Fruit fly (Drosophila melanogaster) whole organism, embryonic: ENCODE data around the gene CG14695.

ENCODE experiments used
- ATbp ChIP-seq: fragments of 200-800 bp; sonication (Bioruptor generic); optimal IDR thresholded peaks from 2 replicates; lab custom pipeline; 2017; ENCODE audit warnings: missing biosample characterization, mild to moderate bottlenecking, missing genetic modification characterization, missing genetic modification reagents
- Bteb2 ChIP-seq: fragments of 200-800 bp; sonication (Bioruptor generic); optimal IDR thresholded peaks from 2 replicates; lab custom pipeline; 2016; ENCODE audit warnings: missing biosample characterization, missing genetic modification characterization
- CG10147 ChIP-seq: fragments of 200-800 bp; sonication (Bioruptor generic); optimal IDR thresholded peaks from 2 replicates; lab custom pipeline; 2019; ENCODE audit warnings: missing biosample characterization, mild to moderate bottlenecking, missing genetic modification characterization, moderate library complexity
- CG11398 ChIP-seq: fragments of 200-800 bp; sonication (Bioruptor generic); optimal IDR thresholded peaks from 2 replicates; lab custom pipeline; 2016; ENCODE audit warnings: missing biosample characterization, missing genetic modification characterization
- CG11560 ChIP-seq: fragments of 200-800 bp; sonication (Bioruptor generic); IDR thresholded peaks from 3 replicates; pipeline ENCODE4 v1.3.6; 2022; ENCODE audit warnings: missing biosample characterization, missing genetic modification characterization
- CG12744 ChIP-seq: fragments of 200-800 bp; sonication (Bioruptor generic); optimal IDR thresholded peaks from 2 replicates; lab custom pipeline; 2016; ENCODE audit warnings: missing biosample characterization, missing genetic modification characterization
- CG12769 ChIP-seq: fragments of 200-800 bp; sonication (Bioruptor generic); optimal IDR thresholded peaks from 2 replicates; lab custom pipeline; 2019; ENCODE audit warnings: missing biosample characterization, mild to moderate bottlenecking, missing genetic modification characterization, moderate library complexity
- CG13123 ChIP-seq: fragments of 200-800 bp; sonication (Bioruptor generic); optimal IDR thresholded peaks from 2 replicates; lab custom pipeline; 2016; ENCODE audit warnings: missing biosample characterization, missing genetic modification characterization
- CG13424 ChIP-seq: fragments of 200-800 bp; sonication (Bioruptor generic); optimal IDR thresholded peaks from 2 replicates; lab custom pipeline; 2019; ENCODE audit warnings: missing biosample characterization, mild to moderate bottlenecking, missing genetic modification characterization, moderate library complexity
- CG13775 ChIP-seq: fragments of 200-800 bp; sonication (Bioruptor generic); optimal IDR thresholded peaks from 3 replicates; lab custom pipeline; 2017; ENCODE audit warnings: missing biosample characterization, mild to moderate bottlenecking, missing genetic modification characterization
- CG13894 ChIP-seq: fragments of 200-800 bp; sonication (Bioruptor generic); optimal IDR thresholded peaks from 3 replicates; lab custom pipeline; 2018; ENCODE audit warnings: missing biosample characterization, mild to moderate bottlenecking, missing genetic modification characterization, moderate library complexity
- CG1603 ChIP-seq: fragments of 200-800 bp; sonication (Bioruptor generic); optimal IDR thresholded peaks from 2 replicates; lab custom pipeline; 2019; ENCODE audit warnings: missing biosample characterization, mild to moderate bottlenecking, missing genetic modification characterization, moderate library complexity
- CG17385 ChIP-seq: fragments of 200-800 bp; sonication (Bioruptor generic); optimal IDR thresholded peaks from 3 replicates; lab custom pipeline; 2018; ENCODE audit warnings: missing biosample characterization, mild to moderate bottlenecking, missing genetic modification characterization
- CG17912 ChIP-seq: fragments of 200-800 bp; sonication (Bioruptor generic); optimal IDR thresholded peaks from 2 replicates; lab custom pipeline; 2018; ENCODE audit warnings: missing biosample characterization, mild to moderate bottlenecking, missing genetic modification characterization
- CG18011 ChIP-seq: fragments of 200-800 bp; sonication (Bioruptor generic); optimal IDR thresholded peaks from 2 replicates; lab custom pipeline; 2017; ENCODE audit warnings: missing biosample characterization, missing genetic modification characterization, mild to moderate bottlenecking, moderate library complexity, missing genotype
- CG18262 ChIP-seq: fragments of 200-800 bp; optimal IDR thresholded peaks from 3 replicates; lab custom pipeline; 2019; ENCODE audit warnings: missing biosample characterization, mild to moderate bottlenecking, missing genetic modification characterization, moderate library complexity
- CG18619 ChIP-seq: fragments of 200-800 bp; sonication (Bioruptor generic); optimal IDR thresholded peaks from 3 replicates; lab custom pipeline; 2017; ENCODE audit warnings: missing biosample characterization, mild to moderate bottlenecking, missing genetic modification characterization
- CG30431 ChIP-seq: fragments of 200-800 bp; sonication (Bioruptor generic); optimal IDR thresholded peaks from 2 replicates; lab custom pipeline; 2017; ENCODE audit warnings: missing biosample characterization, missing genetic modification characterization
- CG9727 ChIP-seq: fragments of 200-800 bp; sonication (Bioruptor generic); optimal IDR thresholded peaks from 3 replicates; lab custom pipeline; 2017; ENCODE audit warnings: missing biosample characterization, mild to moderate bottlenecking, missing genetic modification characterization
- CkIIα-i1 ChIP-seq: fragments of 200-800 bp; sonication (Bioruptor generic); IDR thresholded peaks from 2 replicates; pipeline ENCODE4 v1.3.6; 2022; ENCODE audit warnings: missing biosample characterization, missing genetic modification characterization
- D19A ChIP-seq: fragments of 200-800 bp; optimal IDR thresholded peaks from 3 replicates; lab custom pipeline; 2019; ENCODE audit warnings: missing biosample characterization, mild to moderate bottlenecking, missing genetic modification characterization, moderate library complexity
- Dek ChIP-seq: fragments of 200-800 bp; sonication (Bioruptor generic); optimal IDR thresholded peaks from 3 replicates; lab custom pipeline; 2019; ENCODE audit warnings: missing biosample characterization, mild to moderate bottlenecking, missing genetic modification characterization, moderate library complexity
- Fer1 ChIP-seq: fragments of 200-800 bp; sonication (Bioruptor generic); optimal IDR thresholded peaks from 2 replicates; lab custom pipeline; 2017; ENCODE audit warnings: missing biosample characterization, mild to moderate bottlenecking, missing genetic modification characterization
- Fer3 ChIP-seq: fragments of 200-800 bp; sonication (Bioruptor generic); optimal IDR thresholded peaks from 2 replicates; lab custom pipeline; 2018; ENCODE audit warnings: missing biosample characterization, mild to moderate bottlenecking, missing genetic modification characterization, moderate library complexity
- Gsc ChIP-seq: fragments of 200-800 bp; sonication (Bioruptor generic); IDR thresholded peaks from 2 replicates; pipeline ENCODE4 v1.3.6; 2022; ENCODE audit warnings: missing biosample characterization, missing genetic modification characterization
- HLH4C ChIP-seq: fragments of 200-800 bp; sonication (Bioruptor generic); IDR thresholded peaks from 3 replicates; pipeline ENCODE4 v1.3.6; 2022; ENCODE audit warnings: missing biosample characterization, missing genetic modification characterization; ENCODE audit not compliant: partially characterized antibody
- Hr51 ChIP-seq, 2 experiments: fragments of 200-800 bp; sonication (Bioruptor generic); optimal IDR thresholded peaks; 2 replicates in 1 of 2; 3 replicates in 1 of 2; lab custom pipeline; 2016 to 2018; ENCODE audit warnings: missing biosample characterization in 2 of 2, missing genetic modification characterization in 2 of 2, mild to moderate bottlenecking in 1 of 2, moderate library complexity in 1 of 2
- MESR4 ChIP-seq: fragments of 200-800 bp; sonication (Bioruptor generic); optimal IDR thresholded peaks from 2 replicates; lab custom pipeline; 2018; ENCODE audit warnings: missing biosample characterization, mild to moderate bottlenecking, missing genetic modification characterization, moderate library complexity
- Med ChIP-seq: fragments of 200-800 bp; sonication (Bioruptor generic); peaks from one replicate; lab custom pipeline; 2016; ENCODE audit warnings: missing biosample characterization, missing genetic modification characterization, mild to moderate bottlenecking, inconsistent platforms, moderate library complexity
- Mrtf ChIP-seq: fragments of 200-800 bp; sonication (Bioruptor generic); IDR thresholded peaks from 3 replicates; pipeline ENCODE4 v1.3.6; 2022; ENCODE audit warnings: missing biosample characterization, missing genetic modification characterization
- Optix ChIP-seq: fragments of 200-800 bp; sonication (Bioruptor generic); IDR thresholded peaks from 3 replicates; pipeline ENCODE4 v1.3.6; 2022; ENCODE audit warnings: missing biosample characterization, missing genetic modification characterization
- Xbp1 ChIP-seq: fragments of 200-800 bp; sonication (Bioruptor generic); optimal IDR thresholded peaks from 3 replicates; lab custom pipeline; 2016; ENCODE audit warnings: missing biosample characterization, mild to moderate bottlenecking, missing genetic modification characterization
- bcd ChIP-seq: fragments of 200-800 bp; sonication (Bioruptor generic); optimal IDR thresholded peaks from 2 replicates; lab custom pipeline; 2017; ENCODE audit warnings: missing biosample characterization, mild to moderate bottlenecking, missing genetic modification characterization
- bowl ChIP-seq: fragments of 200-800 bp; sonication (Bioruptor generic); IDR thresholded peaks from 2 replicates; pipeline ENCODE4 v1.3.6; 2022; ENCODE audit warnings: missing biosample characterization, missing genetic modification characterization
- disco-r ChIP-seq: fragments of 200-800 bp; sonication (Bioruptor generic); optimal IDR thresholded peaks from 2 replicates; lab custom pipeline; 2016; ENCODE audit warnings: missing biosample characterization, missing genetic modification characterization
- emc ChIP-seq: fragments of 200-800 bp; sonication (Bioruptor generic); optimal IDR thresholded peaks from 2 replicates; lab custom pipeline; 2016; ENCODE audit warnings: missing biosample characterization, missing genetic modification characterization
- eve ChIP-seq, 2 experiments: fragments of >200 bp; optimal IDR thresholded peaks; 2 replicates each; lab custom pipeline; 2017; ENCODE audit warnings: missing biosample characterization in 2 of 2, missing genetic modification characterization in 2 of 2
- h ChIP-seq: fragments of >200 bp; optimal IDR thresholded peaks from 2 replicates; lab custom pipeline; 2017
- ham ChIP-seq: fragments of 200-800 bp; sonication (Bioruptor generic); IDR thresholded peaks from 2 replicates; pipeline ENCODE4 v1.3.6; 2022; ENCODE audit warnings: missing biosample characterization, missing genetic modification characterization
- jing ChIP-seq: fragments of 200-800 bp; sonication (Bioruptor generic); optimal IDR thresholded peaks from 2 replicates; lab custom pipeline; 2018; ENCODE audit warnings: missing biosample characterization, mild to moderate bottlenecking, missing genetic modification characterization
- org-1 ChIP-seq: fragments of 200-800 bp; sonication (Bioruptor generic); optimal IDR thresholded peaks from 2 replicates; lab custom pipeline; 2017; ENCODE audit warnings: missing biosample characterization, missing genetic modification characterization
- repo ChIP-seq: fragments of 200-800 bp; sonication (Bioruptor generic); optimal IDR thresholded peaks from 2 replicates; lab custom pipeline; 2016; ENCODE audit warnings: missing biosample characterization, missing genetic modification characterization
- rib ChIP-seq: fragments of 200-800 bp; sonication (Bioruptor generic); IDR thresholded peaks from 2 replicates; pipeline ENCODE4 v1.3.6; 2022; ENCODE audit warnings: missing biosample characterization, missing genetic modification characterization
- sc ChIP-seq, 3 experiments: fragments of >200 bp in 2 of 3; fragments of 200-800 bp in 1 of 3; sonication (Bioruptor generic) in 1 of 3; optimal IDR thresholded peaks; 2 replicates in 2 of 3; 3 replicates in 1 of 3; lab custom pipeline; 2017; ENCODE audit warnings: mild to moderate bottlenecking in 1 of 3, missing biosample characterization in 1 of 3, missing genetic modification characterization in 1 of 3, missing genetic modification reagents in 1 of 3
- slp2 ChIP-seq: fragments of 200-800 bp; sonication (Bioruptor generic); optimal IDR thresholded peaks from 2 replicates; lab custom pipeline; 2016; ENCODE audit warnings: missing biosample characterization, missing genetic modification characterization
- sug ChIP-seq: fragments of 200-800 bp; optimal IDR thresholded peaks from 2 replicates; lab custom pipeline; 2019; ENCODE audit warnings: missing biosample characterization, mild to moderate bottlenecking, missing genetic modification characterization, moderate library complexity
- tgo ChIP-seq: fragments of 200-800 bp; sonication (Bioruptor generic); IDR thresholded peaks from 3 replicates; pipeline ENCODE4 v1.3.6; 2022; ENCODE audit warnings: missing biosample characterization, missing genetic modification characterization
- tio ChIP-seq: fragments of 200-800 bp; sonication (Bioruptor generic); optimal IDR thresholded peaks from 2 replicates; lab custom pipeline; 2017; ENCODE audit warnings: missing biosample characterization, missing genetic modification characterization, inconsistent platforms
- z ChIP-seq: fragments of 200-800 bp; sonication (Bioruptor generic); IDR thresholded peaks from 3 replicates; pipeline ENCODE4 v1.3.6; 2022; ENCODE audit warnings: missing biosample characterization, missing genetic modification characterization
- zen ChIP-seq: fragments of 200-800 bp; sonication (Bioruptor generic); optimal IDR thresholded peaks from 3 replicates; lab custom pipeline; 2018; ENCODE audit warnings: missing biosample characterization, mild to moderate bottlenecking, missing genetic modification characterization, moderate library complexity

The CG14695 gene

dm6 chr3R:10868427-10868962, 10.6 kb downstream of the CG14695 start, which contains the start of the genes SelR and Tsp86D (continued):
- peak in 1 of 2 experiments; percentile 32 for TF ChIP-seq Hr51 (GFP tag; optimal IDR thresholded peaks at IDR 0.05; lab: Kevin White, UChicago)
- TF ChIP-seq CG11398 (GFP tag; lab: Kevin White, UChicago): no peak
- TF ChIP-seq repo (GFP tag; lab: Kevin White, UChicago): peak; percentile 51
- TF ChIP-seq ATbp (GFP tag; lab: Kevin White, UChicago): no peak
- peak; percentile 6 for TF ChIP-seq CG13775 (GFP tag; lab: Kevin White, UChicago)
- TF ChIP-seq Optix (GFP tag; lab: Robert Waterston, UW): 0 out of 3 replicates have a peak, but pooled peaks have one; percentile 33
- TF ChIP-seq Xbp1 (GFP tag; lab: Kevin White, UChicago): no peak
- no peak for TF ChIP-seq CG13123 (GFP tag; lab: Kevin White, UChicago)
- TF ChIP-seq CG11560 (tag; lab: Robert Waterston, UW): no peak
- TF ChIP-seq CG10147: peak; percentile 38
- no peak for TF ChIP-seq ham (GFP tag; lab: Robert Waterston, UW)
- peak; percentile 36 for TF ChIP-seq Fer3 (tag; lab: Kevin White, UChicago)
- TF ChIP-seq D19A (tag; lab: Kevin White, UChicago): peak; percentile 12
- TF ChIP-seq zen (tag; lab: Kevin White, UChicago): peak; percentile 66
- peak; percentile 15 for TF ChIP-seq CG12769 (tag; lab: Kevin White, UChicago)
- peak; percentile 69 for TF ChIP-seq CG1603
- no peak for TF ChIP-seq CG13424 (tag; lab: Kevin White, UChicago)
- 0 out of 3 replicates have a peak, but pooled peaks have one; percentile 8 for TF ChIP-seq z
- peak; percentile 84 for TF ChIP-seq CG13894
- no peak for TF ChIP-seq rib (GFP tag; lab: Robert Waterston, UW)
- peak; percentile 87 for TF ChIP-seq MESR4 (GFP tag; lab: Kevin White, UChicago)
- TF ChIP-seq CkIIα-i1 (GFP tag; lab: Robert Waterston, UW): no peak
- peak; percentile 35 for TF ChIP-seq CG12744
- TF ChIP-seq disco-r: no peak
- TF ChIP-seq Gsc (GFP tag; lab: Robert Waterston, UW): no peak
- TF ChIP-seq CG18262 (tag; lab: Kevin White, UChicago): peak; percentile 16
- no peak for TF ChIP-seq org-1 (GFP tag; lab: Kevin White, UChicago)
- peak; percentile 74 for TF ChIP-seq Fer1 (GFP tag; lab: Kevin White, UChicago)
- TF ChIP-seq CG17912 (GFP tag; lab: Kevin White, UChicago): peak; percentile 57
- peak; percentile 95 for TF ChIP-seq Med (GFP tag; lab: Kevin White, UChicago)
- peak; percentile 24 for TF ChIP-seq bcd
- no peak for TF ChIP-seq h (lab: Kevin White, UChicago)
- peak; percentile 42 for TF ChIP-seq CG9727 (GFP tag; lab: Kevin White, UChicago)
- no peak for TF ChIP-seq tgo (GFP tag; lab: Robert Waterston, UW)
- TF ChIP-seq tio (GFP tag; lab: Kevin White, UChicago): no peak
- no peak for TF ChIP-seq Bteb2 (GFP tag; lab: Kevin White, UChicago)
- TF ChIP-seq Mrtf (GFP tag; lab: Robert Waterston, UW): no peak
- TF ChIP-seq CG18619 (GFP tag; lab: Kevin White, UChicago): no peak
- no peak for TF ChIP-seq jing (GFP tag; lab: Kevin White, UChicago)
- TF ChIP-seq sc (optimal IDR thresholded peaks at IDR 0.05; lab: Kevin White, UChicago): no peak
- TF ChIP-seq sc (GFP tag; optimal IDR thresholded peaks at IDR 0.05; lab: Kevin White, UChicago): no peak
- peak; percentile 3 for TF ChIP-seq Dek (tag; lab: Kevin White, UChicago)
- no peak for TF ChIP-seq bowl (GFP tag; lab: Robert Waterston, UW)
- no peak for TF ChIP-seq eve (GFP tag; optimal IDR thresholded peaks at IDR 0.05; lab: Kevin White, UChicago)
- TF ChIP-seq CG30431 (GFP tag; lab: Kevin White, UChicago): no peak
- no peak for TF ChIP-seq CG18011 (GFP tag; lab: Kevin White, UChicago)
- TF ChIP-seq slp2 (GFP tag; lab: Kevin White, UChicago): no peak
- TF ChIP-seq sug (tag; lab: Kevin White, UChicago): peak; percentile 95
- no peak for TF ChIP-seq emc (GFP tag; lab: Kevin White, UChicago)
- TF ChIP-seq HLH4C (GFP tag; lab: Robert Waterston, UW): peak; percentile 48; the same call in 1 of the 3 replicates
- TF ChIP-seq CG17385: no peak
